Fruit fly (Drosophila melanogaster) whole organism, embryonic: ENCODE measurements around the gene Efr.
A peak's percentile ranks its signal among the peaks of the same experiment; 100 is the strongest.

Experiments
- BEAF-32 ChIP-seq: fragments of 200-800 bp; sonication (Bioruptor generic); optimal IDR thresholded peaks from 3 replicates; lab custom pipeline; 2017; ENCODE audit warnings: missing biosample characterization, missing genetic modification characterization, mild to moderate bottlenecking, moderate library complexity, missing genetic modification reagents
- Bgb ChIP-seq: fragments of 200-800 bp; sonication (Bioruptor generic); IDR thresholded peaks from 2 replicates; pipeline ENCODE4 v1.3.6; 2022; ENCODE audit warnings: missing biosample characterization, missing genetic modification characterization; ENCODE audit not compliant: partially characterized antibody
- BtbVII ChIP-seq: fragments of 200-800 bp; sonication (Bioruptor generic); optimal IDR thresholded peaks from 3 replicates; lab custom pipeline; 2017; ENCODE audit warnings: missing biosample characterization, mild to moderate bottlenecking, missing genetic modification characterization
- C15 ChIP-seq: fragments of 200-800 bp; sonication (Bioruptor generic); IDR thresholded peaks from 3 replicates; pipeline ENCODE4 v1.3.6; 2022; ENCODE audit warnings: missing biosample characterization, missing genetic modification characterization
- CG10543 ChIP-seq: fragments of 200-800 bp; sonication (Bioruptor generic); optimal IDR thresholded peaks from 3 replicates; lab custom pipeline; 2017; ENCODE audit warnings: missing biosample characterization, mild to moderate bottlenecking, missing genetic modification characterization, moderate library complexity
- CG10654 ChIP-seq: fragments of 200-800 bp; sonication (Bioruptor generic); optimal IDR thresholded peaks from 2 replicates; lab custom pipeline; 2016; ENCODE audit warnings: missing biosample characterization, missing genetic modification characterization
- CG11093 ChIP-seq: fragments of 200-800 bp; sonication (Bioruptor generic); IDR thresholded peaks from 3 replicates; pipeline ENCODE4 v1.3.6; 2022; ENCODE audit warnings: missing biosample characterization, missing genetic modification characterization
- CG11504 ChIP-seq: fragments of 200-800 bp; sonication (Bioruptor generic); optimal IDR thresholded peaks from 3 replicates; lab custom pipeline; 2019; ENCODE audit warnings: missing biosample characterization, mild to moderate bottlenecking, missing genetic modification characterization, moderate library complexity
- CG11560 ChIP-seq: fragments of 200-800 bp; sonication (Bioruptor generic); IDR thresholded peaks from 3 replicates; pipeline ENCODE4 v1.3.6; 2022; ENCODE audit warnings: missing biosample characterization, missing genetic modification characterization
- CG11695 ChIP-seq: fragments of 200-800 bp; sonication (Bioruptor generic); IDR thresholded peaks from 3 replicates; pipeline ENCODE4 v1.3.6; 2022; ENCODE audit warnings: missing biosample characterization, missing genetic modification characterization
- CG11696 ChIP-seq: fragments of 200-800 bp; sonication (Bioruptor generic); IDR thresholded peaks from 2 replicates; pipeline ENCODE4 v1.3.6; 2022; ENCODE audit warnings: missing biosample characterization, missing genetic modification characterization
- CG12155 ChIP-seq: fragments of 200-800 bp; sonication (Bioruptor generic); optimal IDR thresholded peaks from 3 replicates; lab custom pipeline; 2016; ENCODE audit warnings: missing biosample characterization, missing genetic modification characterization
- CG1529 ChIP-seq: fragments of 200-800 bp; sonication (Bioruptor generic); optimal IDR thresholded peaks from 3 replicates; lab custom pipeline; 2018; ENCODE audit warnings: missing biosample characterization, missing genetic modification characterization
- CG17829 ChIP-seq: fragments of 200-800 bp; optimal IDR thresholded peaks from 2 replicates; lab custom pipeline; 2019; ENCODE audit warnings: missing biosample characterization, mild to moderate bottlenecking, missing genetic modification characterization, moderate library complexity
- CG2120 ChIP-seq: fragments of 200-800 bp; sonication (Bioruptor generic); optimal IDR thresholded peaks from 3 replicates; lab custom pipeline; 2016; ENCODE audit warnings: missing biosample characterization, missing genetic modification characterization
- CG30020 ChIP-seq: fragments of 200-800 bp; optimal IDR thresholded peaks from 2 replicates; lab custom pipeline; 2019; ENCODE audit warnings: missing biosample characterization, mild to moderate bottlenecking, missing genetic modification characterization, moderate library complexity
- CG33213 ChIP-seq: fragments of 200-800 bp; sonication (Bioruptor generic); optimal IDR thresholded peaks from 3 replicates; lab custom pipeline; 2016; ENCODE audit warnings: missing biosample characterization, missing genetic modification characterization
- CG34224 ChIP-seq: fragments of 200-800 bp; sonication (Bioruptor generic); IDR thresholded peaks from 3 replicates; pipeline ENCODE4 v1.3.6; 2022; ENCODE audit warnings: missing biosample characterization, missing genetic modification characterization; ENCODE audit not compliant: partially characterized antibody
- CG4707 ChIP-seq: fragments of 200-800 bp; sonication (Bioruptor generic); optimal IDR thresholded peaks from 2 replicates; lab custom pipeline; 2018; ENCODE audit warnings: missing biosample characterization, mild to moderate bottlenecking, missing genetic modification characterization, moderate library complexity
- CG4730 ChIP-seq: fragments of 200-800 bp; sonication (Bioruptor generic); IDR thresholded peaks from 2 replicates; pipeline ENCODE4 v1.3.6; 2022; ENCODE audit warnings: missing biosample characterization, missing genetic modification characterization
- CG5953 ChIP-seq: fragments of 200-800 bp; sonication (Bioruptor generic); IDR thresholded peaks from 2 replicates; pipeline ENCODE4 v1.3.6; 2022; ENCODE audit warnings: missing biosample characterization, missing genetic modification characterization
- CG6272 ChIP-seq: fragments of 200-800 bp; sonication (Bioruptor generic); IDR thresholded peaks from 2 replicates; pipeline ENCODE4 v1.3.6; 2022; ENCODE audit warnings: missing biosample characterization, missing genetic modification characterization
- CG7745 ChIP-seq: fragments of 200-800 bp; sonication (Bioruptor generic); optimal IDR thresholded peaks from 2 replicates; lab custom pipeline; 2018; ENCODE audit warnings: missing biosample characterization, mild to moderate bottlenecking, missing genetic modification characterization, moderate library complexity
- CG9817 ChIP-seq: fragments of 200-800 bp; sonication (Bioruptor generic); optimal IDR thresholded peaks from 2 replicates; lab custom pipeline; 2018; ENCODE audit warnings: missing biosample characterization, mild to moderate bottlenecking, missing genetic modification characterization, moderate library complexity
- CTCF ChIP-seq: fragments of 200-800 bp; sonication (Bioruptor generic); optimal IDR thresholded peaks from 2 replicates; lab custom pipeline; 2017; ENCODE audit warnings: missing biosample characterization, mild to moderate bottlenecking, missing genetic modification characterization, moderate library complexity
- GATAe ChIP-seq: fragments of 200-800 bp; sonication (Bioruptor generic); conservative IDR thresholded peaks from 2 replicates; pipeline ENCODE4 v1.3.6; 2022; ENCODE audit warnings: missing biosample characterization, missing genetic modification characterization
- Hmx ChIP-seq: fragments of 200-800 bp; sonication (Bioruptor generic); optimal IDR thresholded peaks from 2 replicates; lab custom pipeline; 2016; ENCODE audit warnings: missing biosample characterization, missing genetic modification characterization
- Lpt ChIP-seq: fragments of >200 bp; optimal IDR thresholded peaks from 2 replicates; lab custom pipeline; 2018; ENCODE audit warnings: missing biosample characterization, missing genetic modification characterization
- MBD-R2 ChIP-seq: fragments of 200-800 bp; sonication (Bioruptor generic); IDR thresholded peaks from 2 replicates; pipeline ENCODE4 v1.3.6; 2022; ENCODE audit warnings: missing biosample characterization, missing genetic modification characterization
- MTF-1 ChIP-seq: fragments of 200-800 bp; sonication (Bioruptor generic); optimal IDR thresholded peaks from 2 replicates; lab custom pipeline; 2018; ENCODE audit warnings: missing biosample characterization, mild to moderate bottlenecking, missing genetic modification characterization, borderline replicate concordance
- Mad ChIP-seq: fragments of 200-800 bp; sonication (Bioruptor generic); optimal IDR thresholded peaks from 2 replicates; lab custom pipeline; 2016; ENCODE audit warnings: missing biosample characterization, missing genetic modification characterization
- Med ChIP-seq: fragments of 200-800 bp; sonication (Bioruptor generic); peaks from one replicate; lab custom pipeline; 2016; ENCODE audit warnings: missing biosample characterization, missing genetic modification characterization, mild to moderate bottlenecking, inconsistent platforms, moderate library complexity
- Nf-YA ChIP-seq: fragments of 200-800 bp; sonication (Bioruptor generic); IDR thresholded peaks from 2 replicates; pipeline ENCODE4 v1.3.6; 2022; ENCODE audit warnings: missing biosample characterization, missing genetic modification characterization
- Oaz ChIP-seq: fragments of 200-800 bp; sonication (Bioruptor generic); IDR thresholded peaks from 2 replicates; pipeline ENCODE4 v1.3.6; 2022; ENCODE audit warnings: missing biosample characterization, missing genetic modification characterization
- Side ChIP-seq: fragments of 200-800 bp; sonication (Bioruptor generic); optimal IDR thresholded peaks from 2 replicates; lab custom pipeline; 2016; ENCODE audit warnings: missing biosample characterization, missing genetic modification characterization
- Stat92E ChIP-seq, 3 experiments: fragments of >200 bp in 2 of 3; fragments of 200-800 bp in 1 of 3; sonication (Bioruptor generic) in 1 of 3; optimal IDR thresholded peaks; 2 replicates each; lab custom pipeline; 2017 to 2019; ENCODE audit warnings: missing biosample characterization in 3 of 3, missing genetic modification characterization in 3 of 3, mild to moderate bottlenecking in 1 of 3, moderate library complexity in 1 of 3
- Taf1 ChIP-seq: fragments of 200-800 bp; sonication (Bioruptor generic); IDR thresholded peaks from 2 replicates; pipeline ENCODE4 v1.3.6; 2022; ENCODE audit warnings: missing biosample characterization, missing genetic modification characterization
- bowl ChIP-seq: fragments of 200-800 bp; sonication (Bioruptor generic); IDR thresholded peaks from 2 replicates; pipeline ENCODE4 v1.3.6; 2022; ENCODE audit warnings: missing biosample characterization, missing genetic modification characterization
- disco-r ChIP-seq: fragments of 200-800 bp; sonication (Bioruptor generic); optimal IDR thresholded peaks from 2 replicates; lab custom pipeline; 2016; ENCODE audit warnings: missing biosample characterization, missing genetic modification characterization
- gro ChIP-seq: fragments of 200-800 bp; sonication (Bioruptor generic); optimal IDR thresholded peaks from 2 replicates; lab custom pipeline; 2016; ENCODE audit warnings: missing biosample characterization, missing genetic modification characterization
- gsb-n ChIP-seq: fragments of 200-800 bp; sonication (Bioruptor generic); optimal IDR thresholded peaks from 3 replicates; lab custom pipeline; 2018; ENCODE audit warnings: missing biosample characterization, mild to moderate bottlenecking, missing genetic modification characterization
- hth ChIP-seq: fragments of >200 bp; optimal IDR thresholded peaks from 2 replicates; lab custom pipeline; 2017; ENCODE audit warnings: inconsistent platforms
- lov ChIP-seq, 2 experiments: fragments of 200-800 bp in 1 of 2; fragments of >200 bp in 1 of 2; sonication (Bioruptor generic) in 1 of 2; IDR thresholded peaks in 1 of 2; optimal IDR thresholded peaks in 1 of 2; 2 replicates in 1 of 2; 3 replicates in 1 of 2; pipeline versions ENCODE4 v1.3.6 to Lab custom; 2017 to 2022; ENCODE audit warnings: missing biosample characterization in 1 of 2, missing genetic modification characterization in 1 of 2
- oc ChIP-seq: fragments of 200-800 bp; sonication (Bioruptor generic); optimal IDR thresholded peaks from 2 replicates; lab custom pipeline; 2018; ENCODE audit warnings: missing biosample characterization, mild to moderate bottlenecking, missing genetic modification characterization, moderate library complexity
- psq ChIP-seq: fragments of 200-800 bp; sonication (Bioruptor generic); optimal IDR thresholded peaks from 2 replicates; lab custom pipeline; 2017; ENCODE audit warnings: missing biosample characterization, missing genetic modification characterization
- tio ChIP-seq: fragments of 200-800 bp; sonication (Bioruptor generic); optimal IDR thresholded peaks from 2 replicates; lab custom pipeline; 2017; ENCODE audit warnings: missing biosample characterization, missing genetic modification characterization, inconsistent platforms
- tll ChIP-seq, 2 experiments: fragments of 200-800 bp in 1 of 2; fragments of >200 bp in 1 of 2; sonication (Bioruptor generic) in 1 of 2; optimal IDR thresholded peaks; 2 replicates each; lab custom pipeline; 2017 to 2019; ENCODE audit warnings: missing biosample characterization in 2 of 2, missing genetic modification characterization in 2 of 2, mild to moderate bottlenecking in 1 of 2, moderate library complexity in 1 of 2
- tx ChIP-seq: fragments of 200-800 bp; sonication (Bioruptor generic); optimal IDR thresholded peaks from 2 replicates; lab custom pipeline; 2016; ENCODE audit warnings: missing biosample characterization, missing genetic modification characterization
- vvl ChIP-seq: fragments of 200-800 bp; sonication (Bioruptor generic); IDR thresholded peaks from 2 replicates; pipeline ENCODE4 v1.3.6; 2022; ENCODE audit warnings: missing biosample characterization, missing genetic modification characterization
- zen2 ChIP-seq: fragments of 200-800 bp; sonication (Bioruptor generic); IDR thresholded peaks from 3 replicates; pipeline ENCODE4 v1.3.6; 2022; ENCODE audit warnings: missing biosample characterization, missing genetic modification characterization; ENCODE audit not compliant: partially characterized antibody
- zf30C ChIP-seq: fragments of 200-800 bp; sonication (Bioruptor generic); optimal IDR thresholded peaks from 3 replicates; lab custom pipeline; 2018; ENCODE audit warnings: missing biosample characterization, mild to moderate bottlenecking, missing genetic modification characterization

Efr gene

dm6 chrX:6265456-6265877 is 45.7 kb downstream of the Efr start (continued):
- TF ChIP-seq Side (GFP tag; lab: Kevin White, UChicago) (peak; percentile 93), CG1529 (GFP tag; lab: Kevin White, UChicago) (peak; percentile 97), CG12155 (peak; percentile 90), Med (peak; percentile 99), bowl (peak; percentile 89), CG11696 (GFP tag; lab: Robert Waterston, UW) (peak; percentile 82), CG9817 (tag; lab: Kevin White, UChicago) (peak; percentile 91), CG2120 (peak; percentile 94), hth (lab: Kevin White, UChicago) (no peak), gro (GFP tag; lab: Kevin White, UChicago) (peak; percentile 88), tx (GFP tag; lab: Kevin White, UChicago) (peak; percentile 94), CG11093 (GFP tag; lab: Robert Waterston, UW) (peak; percentile 91), CG4730 (peak; percentile 92), CG11504 (tag; lab: Kevin White, UChicago) (peak; percentile 97), GATAe (peak; percentile 76), MBD-R2 (GFP tag; lab: Robert Waterston, UW) (peak; percentile 68), zf30C (GFP tag; lab: Kevin White, UChicago) (no peak), lov (optimal IDR thresholded peaks at IDR 0.05; lab: Kevin White, UChicago) (no peak), lov (GFP tag; IDR thresholded peaks at IDR 0.05; lab: Robert Waterston, UW) (peak; percentile 89), CG34224 (no peak), CG5953 (peak; percentile 89), vvl (GFP tag; lab: Robert Waterston, UW) (peak; percentile 95), Lpt (no peak), disco-r (GFP tag; lab: Kevin White, UChicago) (peak; percentile 93), tio (GFP tag; lab: Kevin White, UChicago) (peak; percentile 98), Bgb (GFP tag; lab: Robert Waterston, UW) (no peak), Nf-YA (GFP tag; lab: Robert Waterston, UW) (peak; percentile 92), CG33213 (GFP tag; lab: Kevin White, UChicago) (peak; percentile 92), CG4707 (GFP tag; lab: Kevin White, UChicago) (peak; percentile 91), Taf1 (GFP tag; lab: Robert Waterston, UW) (peak; percentile 69), CG11560 (tag; lab: Robert Waterston, UW) (peak; percentile 88), gsb-n (peak; percentile 96), zen2 (GFP tag; lab: Robert Waterston, UW) (no peak), Mad (GFP tag; lab: Kevin White, UChicago) (peak; percentile 95), CG6272 (GFP tag; lab: Robert Waterston, UW) (peak; percentile 83), BtbVII (GFP tag; lab: Kevin White, UChicago) (peak; percentile 94), Stat92E (GFP tag; optimal IDR thresholded peaks at IDR 0.05; lab: Kevin White, UChicago) (peak in 1 of 3 experiments; percentile 83), BEAF-32 (peak; percentile 7), CG30020 (tag; lab: Kevin White, UChicago) (peak; percentile 76), CG11695 (GFP tag; lab: Robert Waterston, UW) (peak; percentile 97), tll (GFP tag; optimal IDR thresholded peaks at IDR 0.05; lab: Kevin White, UChicago) (peak in 1 of 2 experiments; percentile 71), CG10654 (GFP tag; lab: Kevin White, UChicago) (peak; percentile 94), C15 (GFP tag; lab: Robert Waterston, UW) (peak; percentile 82), MTF-1 (GFP tag; lab: Kevin White, UChicago) (peak; percentile 85), CTCF (GFP tag; lab: Kevin White, UChicago) (peak; percentile 72), CG17829 (peak; percentile 96), oc (tag; lab: Kevin White, UChicago) (peak; percentile 95), CG7745 (tag; lab: Kevin White, UChicago) (no peak), psq (GFP tag; lab: Kevin White, UChicago) (peak; percentile 79), Oaz (GFP tag; lab: Robert Waterston, UW) (peak; percentile 91), Hmx (GFP tag; lab: Kevin White, UChicago) (peak; percentile 69), CG10543 (GFP tag; lab: Kevin White, UChicago) (peak; percentile 91)
